Fruit fly (Drosophila melanogaster) whole organism, embryonic: ENCODE measurements around the gene Scamp.
A peak's percentile ranks its signal among the peaks of the same experiment; 100 is the strongest.

ENCODE experiments used
- CG2712 ChIP-seq: fragments of 200-800 bp; optimal IDR thresholded peaks from 3 replicates; lab custom pipeline; 2019; ENCODE audit warnings: missing biosample characterization, mild to moderate bottlenecking, missing genetic modification characterization, moderate library complexity
- CG8290 ChIP-seq, 3 experiments: fragments of 200-800 bp; sonication (Bioruptor generic); optimal IDR thresholded peaks; 2 replicates each; lab custom pipeline; 2016 to 2019; ENCODE audit warnings: missing biosample characterization in 3 of 3, missing genetic modification characterization in 3 of 3, mild to moderate bottlenecking in 2 of 3, moderate library complexity in 1 of 3
- sna ChIP-seq: fragments of 200-800 bp; sonication (Bioruptor generic); IDR thresholded peaks from 2 replicates; pipeline ENCODE4 v1.3.6; 2022; ENCODE audit warnings: missing biosample characterization, missing genetic modification characterization; ENCODE audit not compliant: partially characterized antibody

DNA sequence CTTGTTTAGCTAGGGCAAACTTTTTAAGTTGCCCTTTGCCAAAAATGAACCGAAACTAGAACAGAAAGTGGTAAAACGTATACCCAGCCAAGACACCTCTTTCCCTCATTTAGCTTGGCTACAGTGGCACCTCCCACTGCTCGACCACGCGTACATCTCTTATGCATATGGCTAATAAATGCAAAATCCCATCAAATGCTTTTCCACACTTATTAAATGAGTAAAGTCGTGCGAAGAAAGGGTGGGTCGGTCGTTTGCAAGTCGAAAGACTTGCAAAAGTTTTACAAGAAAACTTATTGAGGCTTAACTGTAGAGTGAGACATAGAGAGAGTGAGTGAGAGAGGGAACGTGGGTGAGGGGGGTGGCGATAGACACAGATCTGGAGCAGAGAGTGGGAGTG is 42.9 kb downstream of the Scamp start:
- TF ChIP-seq sna (no peak), CG2712 (tag; lab: Kevin White, UChicago) (no peak), CG8290 (GFP tag; optimal IDR thresholded peaks at IDR 0.05; lab: Kevin White, UChicago) (no peak), CG8290 (tag; optimal IDR thresholded peaks at IDR 0.05; lab: Kevin White, UChicago) (peak in 1 of 2 experiments; percentile 29)
